Fruit fly (Drosophila melanogaster): Measurements from ENCODE around the gene CG32152.

CG32152 gene

DNA sequence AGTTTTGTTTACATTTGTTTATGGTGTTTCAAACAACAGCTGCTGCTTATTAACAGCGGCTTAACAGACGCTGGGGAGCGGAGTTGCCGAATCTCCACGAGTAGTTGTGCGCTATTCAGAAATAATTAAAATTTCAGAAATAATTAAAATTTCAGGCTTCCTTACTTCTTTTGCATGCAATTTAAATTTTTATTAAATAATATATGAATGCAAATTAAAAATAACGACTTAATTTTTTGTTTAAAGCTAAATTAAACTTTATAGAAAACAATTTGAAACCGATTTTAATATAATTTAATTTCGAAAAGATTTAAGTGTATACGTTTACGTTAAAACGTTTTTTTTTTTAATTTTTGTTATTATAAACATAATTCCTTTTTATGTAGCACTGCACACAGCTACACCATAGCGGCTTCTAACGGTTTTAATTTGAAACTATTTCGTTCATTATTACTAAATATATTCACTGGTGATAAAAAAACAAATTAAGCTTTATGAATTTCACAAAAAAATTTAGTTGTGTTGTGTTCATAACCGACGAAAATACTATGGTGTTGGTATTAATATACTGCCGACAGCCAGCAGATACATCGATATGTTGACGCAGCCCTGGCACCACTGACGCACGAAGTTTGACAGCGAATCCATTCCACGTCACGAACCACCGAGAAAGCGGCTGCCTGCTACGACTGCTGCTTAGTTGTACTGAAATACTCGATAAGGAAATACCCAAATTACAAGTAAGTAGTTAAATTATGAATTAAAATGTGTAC is 14.7 kb downstream of the CG32152 start, which contains the start of gene SsRbeta (continued):
- TF ChIP-seq CG4707 (GFP tag; optimal IDR thresholded peaks at IDR 0.05) = peak; percentile 41
- TF ChIP-seq grau (tag; optimal IDR thresholded peaks at IDR 0.05) = no peak
- no peak for TF ChIP-seq CG31365 (tag; optimal IDR thresholded peaks at IDR 0.05)
- peak; percentile 56 for TF ChIP-seq CG11696 (GFP tag; IDR thresholded peaks at IDR 0.05)
- TF ChIP-seq Adf1 (GFP tag; IDR thresholded peaks at IDR 0.05) = no peak
- TF ChIP-seq CG4404 (GFP tag; IDR thresholded peaks at IDR 0.05) = no peak; the same call in 1 of the 2 replicates
- TF ChIP-seq CG5180 (GFP tag; optimal IDR thresholded peaks at IDR 0.05) = peak; percentile 13
- peak; percentile 82 for TF ChIP-seq slbo (GFP tag; IDR thresholded peaks at IDR 0.05)
- peak; percentile 42; the same call in 1 of the 2 replicates for TF ChIP-seq sens-2 (GFP tag; IDR thresholded peaks at IDR 0.05)
- no peak for TF ChIP-seq nerfin-1 (tag; optimal IDR thresholded peaks at IDR 0.05)
- TF ChIP-seq CG2712 (tag; optimal IDR thresholded peaks at IDR 0.05) = peak; percentile 14
- no peak for TF ChIP-seq Nf-YC (tag; optimal IDR thresholded peaks at IDR 0.05)
- TF ChIP-seq p53 (GFP tag; optimal IDR thresholded peaks at IDR 0.05) = no peak
- TF ChIP-seq hkb (optimal IDR thresholded peaks at IDR 0.05) = no peak
- TF ChIP-seq hkb (GFP tag; IDR thresholded peaks at IDR 0.05) = peak; percentile 30
- TF ChIP-seq sna (GFP tag; IDR thresholded peaks at IDR 0.05; ENCODE audit: partially characterized antibody) = peak; percentile 51
- TF ChIP-seq Xrp1 (GFP tag; IDR thresholded peaks at IDR 0.05) = peak; percentile 56
- TF ChIP-seq chinmo (GFP tag; IDR thresholded peaks at IDR 0.05; ENCODE audit: partially characterized antibody) = peak; percentile 72; the same call in 1 of the 4 replicates
- TF ChIP-seq CG10431 (GFP tag; optimal IDR thresholded peaks at IDR 0.05) = peak; percentile 26
- peak; percentile 55 for TF ChIP-seq CG30403 (GFP tag; optimal IDR thresholded peaks at IDR 0.05)
- peak; percentile 96 for TF ChIP-seq Deaf1 (tag; optimal IDR thresholded peaks at IDR 0.05)
- TF ChIP-seq nerfin-2 (GFP tag; IDR thresholded peaks at IDR 0.05; ENCODE audit: partially characterized antibody) = peak; percentile 45
- TF ChIP-seq CG31441 (GFP tag; IDR thresholded peaks at IDR 0.05) = peak; percentile 65
- peak; percentile 60 for TF ChIP-seq Sry-δ (GFP tag; optimal IDR thresholded peaks at IDR 0.05)
- TF ChIP-seq bbx (GFP tag; IDR thresholded peaks at IDR 0.05; ENCODE audit: partially characterized antibody) = peak; percentile 83
- TF ChIP-seq shn (GFP tag; optimal IDR thresholded peaks at IDR 0.05) = no peak
- peak; percentile 66 for TF ChIP-seq ranshi (GFP tag; IDR thresholded peaks at IDR 0.05)
- TF ChIP-seq CG10543 (GFP tag; optimal IDR thresholded peaks at IDR 0.05) = peak; percentile 54
- peak; percentile 50 for TF ChIP-seq CG9797 (GFP tag; optimal IDR thresholded peaks at IDR 0.05)
- no peak for TF ChIP-seq CG8290 (GFP tag; optimal IDR thresholded peaks at IDR 0.05)
- peak in 1 of 2 experiments; percentile 82 for TF ChIP-seq CG8290 (tag; optimal IDR thresholded peaks at IDR 0.05)
- TF ChIP-seq jigr1 (GFP tag; IDR thresholded peaks at IDR 0.05) = no peak
- TF ChIP-seq stwl (tag; optimal IDR thresholded peaks at IDR 0.05) = peak; percentile 61
- TF ChIP-seq CG10267 (tag; optimal IDR thresholded peaks at IDR 0.05) = peak; percentile 34
- TF ChIP-seq Fer2 (tag; optimal IDR thresholded peaks at IDR 0.05) = peak; percentile 26
- no peak for TF ChIP-seq MTF-1 (GFP tag; optimal IDR thresholded peaks at IDR 0.05; ENCODE audit: borderline replicate concordance)
- TF ChIP-seq D19A (tag; optimal IDR thresholded peaks at IDR 0.05) = peak; percentile 31
- TF ChIP-seq CG7928 (GFP tag; optimal IDR thresholded peaks at IDR 0.05) = peak; percentile 95
- TF ChIP-seq Myb (GFP tag; optimal IDR thresholded peaks at IDR 0.05) = peak; percentile 63
- TF ChIP-seq Abd-B (GFP tag; optimal IDR thresholded peaks at IDR 0.05) = peak; percentile 3
- no peak for TF ChIP-seq cwo (GFP tag; optimal IDR thresholded peaks at IDR 0.05)
- peak in 1 of 2 experiments; percentile 49 for TF ChIP-seq crp (GFP tag; optimal IDR thresholded peaks at IDR 0.05)
- peak; percentile 29 for TF ChIP-seq B-H2 (GFP tag; optimal IDR thresholded peaks at IDR 0.05)
- peak; percentile 71 for TF ChIP-seq Gug (GFP tag; IDR thresholded peaks at IDR 0.05)
- TF ChIP-seq MESR4 (GFP tag; optimal IDR thresholded peaks at IDR 0.05) = peak; percentile 94
- peak; percentile 88 for TF ChIP-seq HLHmδ (GFP tag; optimal IDR thresholded peaks at IDR 0.05)
- no peak for TF ChIP-seq CG5245 (GFP tag; optimal IDR thresholded peaks at IDR 0.05)
- peak; percentile 31 for TF ChIP-seq CG2678 (tag; optimal IDR thresholded peaks at IDR 0.05)
- peak; percentile 64 for TF ChIP-seq CG11456 (GFP tag; IDR thresholded peaks at IDR 0.05)
